Fruit fly (Drosophila melanogaster) whole organism, wandering third instar larva: Measurements from ENCODE around the gene Lkr.

Experiments used
- Abd-B ChIP-seq: fragments of >200 bp; optimal IDR thresholded peaks from 2 replicates; lab custom pipeline; 2017; ENCODE audit warnings: missing biosample characterization, missing genetic modification characterization
- Dfd ChIP-seq: fragments of >200 bp; optimal IDR thresholded peaks from 2 replicates; lab custom pipeline; 2017; ENCODE audit warnings: missing biosample characterization, missing genetic modification characterization
- Dif ChIP-seq: fragments of 200-275, 200-300 bp; sonication (Bioruptor generic); optimal IDR thresholded peaks from 2 replicates; lab custom pipeline; 2018; ENCODE audit warnings: missing biosample characterization, missing genetic modification characterization; ENCODE audit not compliant: partially characterized antibody
- HLH106 ChIP-seq: fragments of 200-800 bp; optimal IDR thresholded peaks from 3 replicates; lab custom pipeline; 2019; ENCODE audit warnings: missing biosample characterization, mild to moderate bottlenecking, missing genetic modification characterization, moderate library complexity
- Hnf4 ChIP-seq: fragments of 200-800 bp; sonication (Bioruptor generic); optimal IDR thresholded peaks from 2 replicates; lab custom pipeline; 2016; ENCODE audit warnings: missing biosample characterization, mild to moderate bottlenecking, missing genetic modification characterization
- Hr78 ChIP-seq: fragments of >200 bp; optimal IDR thresholded peaks from 2 replicates; lab custom pipeline; 2017; ENCODE audit warnings: missing biosample characterization, missing genetic modification characterization
- Hr83 ChIP-seq: fragments of 200-300 bp; sonication (Bioruptor generic); optimal IDR thresholded peaks from 2 replicates; lab custom pipeline; 2016; ENCODE audit warnings: missing biosample characterization, mild to moderate bottlenecking, missing genetic modification characterization, moderate library complexity; ENCODE audit not compliant: poor library complexity, severe bottlenecking
- Mio ChIP-seq: sonication (Bioruptor generic); optimal IDR thresholded peaks from 2 replicates; lab custom pipeline; 2016; ENCODE audit warnings: missing biosample characterization, missing genetic modification characterization
- Myc ChIP-seq: fragments of >200 bp; optimal IDR thresholded peaks from 2 replicates; lab custom pipeline; 2017
- N ChIP-seq: fragments of >200 bp; optimal IDR thresholded peaks from 2 replicates; lab custom pipeline; 2018; ENCODE audit warnings: missing biosample characterization, missing external identifiers, missing genetic modification characterization
- OdsH ChIP-seq: fragments of 200-800 bp; sonication (Bioruptor generic); optimal IDR thresholded peaks from 2 replicates; lab custom pipeline; 2016; ENCODE audit warnings: missing biosample characterization, mild to moderate bottlenecking, missing genetic modification characterization
- dmrt93B ChIP-seq: fragments of 200-800 bp; sonication (Bioruptor generic); optimal IDR thresholded peaks from 2 replicates; lab custom pipeline; 2018; ENCODE audit warnings: missing biosample characterization, mild to moderate bottlenecking, missing genetic modification characterization
- ey ChIP-seq: fragments of 200-800 bp; sonication (Bioruptor generic); optimal IDR thresholded peaks from 2 replicates; lab custom pipeline; 2016; ENCODE audit warnings: missing biosample characterization, missing genetic modification characterization
- fru ChIP-seq: fragments of 200-800 bp; sonication (Bioruptor generic); optimal IDR thresholded peaks from 3 replicates; lab custom pipeline; 2016; ENCODE audit warnings: missing biosample characterization, mild to moderate bottlenecking, missing genetic modification characterization
- h ChIP-seq: fragments of 200-800 bp; sonication (Bioruptor generic); optimal IDR thresholded peaks from 3 replicates; lab custom pipeline; 2016; ENCODE audit warnings: missing biosample characterization, mild to moderate bottlenecking, missing genetic modification characterization
- jim ChIP-seq: fragments of 175-275, 200-325 bp; sonication (Bioruptor generic); optimal IDR thresholded peaks from 2 replicates; lab custom pipeline; 2016; ENCODE audit warnings: missing biosample characterization, mild to moderate bottlenecking, missing genetic modification characterization
- pan ChIP-seq: fragments of >200 bp; optimal IDR thresholded peaks from 2 replicates; lab custom pipeline; 2017
- sage ChIP-seq: fragments of 200-800 bp; sonication (Bioruptor generic); optimal IDR thresholded peaks from 2 replicates; lab custom pipeline; 2016; ENCODE audit warnings: missing biosample characterization, mild to moderate bottlenecking, missing genetic modification characterization
- tai ChIP-seq: sonication (Bioruptor generic); optimal IDR thresholded peaks from 2 replicates; lab custom pipeline; 2016; ENCODE audit warnings: missing biosample characterization, missing genetic modification characterization
- usp ChIP-seq: fragments of >200 bp; optimal IDR thresholded peaks from 2 replicates; lab custom pipeline; 2017; ENCODE audit warnings: missing biosample characterization, missing genetic modification characterization

Gene Lkr

DNA sequence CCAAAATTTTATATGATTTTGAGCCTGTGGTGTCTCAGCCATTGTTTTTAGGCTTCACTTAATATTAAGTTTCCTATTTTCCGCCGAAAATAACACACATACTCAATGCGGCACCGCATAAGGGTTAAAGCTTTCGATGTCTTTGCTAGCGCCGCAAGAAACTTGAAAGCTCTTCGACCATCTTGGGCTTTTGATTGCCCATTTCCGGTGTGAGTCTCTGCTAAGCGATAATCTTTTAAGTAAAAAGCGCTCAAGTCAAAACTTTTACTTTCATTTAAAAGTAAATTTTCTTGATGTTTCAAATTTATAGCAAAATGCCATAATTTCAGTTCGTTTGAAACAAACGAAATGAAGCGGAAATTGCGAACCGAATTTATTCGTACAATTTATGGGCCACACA lies 17.2 kb downstream of the Lkr start (continued):
- TF ChIP-seq HLH106 (peak; percentile 70), ey (GFP tag; lab: Kevin White, UChicago) (peak; percentile 49), OdsH (GFP tag; lab: Kevin White, UChicago) (peak; percentile 74), Mio (GFP tag; lab: Kevin White, UChicago) (peak; percentile 35), jim (no peak), tai (GFP tag; lab: Kevin White, UChicago) (no peak)

DNA sequence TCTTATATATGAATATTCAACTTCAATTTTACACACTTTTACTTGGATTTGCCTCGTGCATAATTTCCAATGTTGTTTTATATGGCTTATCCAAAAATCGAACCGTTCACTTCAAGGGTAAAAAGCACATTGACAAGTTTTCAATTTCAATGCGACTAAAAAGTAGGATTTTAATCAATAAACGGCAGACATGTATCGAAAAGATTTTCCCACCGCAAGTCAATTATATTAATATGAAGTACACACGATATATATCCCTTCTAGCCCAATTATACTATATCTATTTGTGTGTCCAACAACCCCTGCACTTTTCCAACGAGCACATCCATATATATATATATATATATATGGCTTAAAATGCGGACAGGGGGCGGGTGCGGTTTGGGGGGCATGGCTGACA lies 18.4 kb downstream of the Lkr start, which contains the start of gene CG34342:
Gene CG34342, minus strand, starts transcription at position 101 of the 400 bp plus-strand sequence.
- TF ChIP-seq Myc (lab: Kevin White, UChicago) (no peak), Abd-B (GFP tag; lab: Kevin White, UChicago) (no peak), Hr78 (no peak), pan (lab: Kevin White, UChicago) (no peak), Hr83 (no peak), usp (GFP tag; lab: Kevin White, UChicago) (no peak)

DNA sequence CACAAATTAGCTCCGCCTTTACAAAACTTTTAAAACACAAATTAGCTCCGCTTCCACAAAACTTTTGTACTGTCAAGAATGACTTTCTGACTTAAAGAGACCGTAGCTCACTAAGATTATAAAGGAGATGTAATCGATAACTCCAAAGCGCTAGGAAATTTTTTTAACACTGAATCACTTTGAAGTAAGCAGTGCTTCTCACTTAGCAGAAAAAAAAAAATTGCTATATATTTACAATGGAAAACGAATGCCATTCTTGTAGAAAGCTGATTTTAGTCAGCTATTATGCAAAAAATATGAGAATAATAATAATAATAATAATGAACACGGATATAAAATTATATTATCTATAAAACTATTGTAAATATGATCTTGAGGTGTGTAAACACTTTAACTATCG lies 30.3 kb downstream of the Lkr start, which contains the start of gene blanks:
Gene blanks, minus strand, starts transcription at position 101 of the 400 bp plus-strand sequence.
- TF ChIP-seq Dfd (GFP tag; lab: Kevin White, UChicago) (no peak), jim (no peak)

DNA sequence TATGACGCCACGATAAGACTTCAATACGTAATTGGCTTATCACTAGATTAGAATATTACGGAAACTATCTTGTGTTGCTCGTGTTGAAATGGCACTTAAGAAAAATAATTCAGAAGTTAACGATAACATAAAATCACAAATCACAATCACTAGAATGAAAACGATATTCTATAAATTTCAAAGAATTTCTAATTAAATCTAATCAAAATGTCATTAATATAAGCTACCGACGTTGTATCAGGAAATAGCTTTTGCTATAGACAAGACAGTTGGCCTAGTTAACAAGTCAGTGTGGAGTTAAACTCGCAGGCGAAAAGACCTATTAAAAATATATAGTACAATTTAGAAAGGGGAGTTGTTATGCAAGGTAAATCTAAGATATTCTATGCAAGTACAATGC lies 49.7 kb downstream of the Lkr start, which contains the start of gene CG4835:
Gene CG4835, plus strand, starts transcription at position 301 of the 400 bp plus-strand sequence.
- no peak for TF ChIP-seq ey (GFP tag; lab: Kevin White, UChicago)
- TF ChIP-seq N = no peak
- TF ChIP-seq HLH106 = no peak
- no peak for TF ChIP-seq Hnf4 (GFP tag; lab: Kevin White, UChicago)
- TF ChIP-seq h (GFP tag; lab: Kevin White, UChicago) = no peak
- TF ChIP-seq sage (GFP tag; lab: Kevin White, UChicago) = no peak
- no peak for TF ChIP-seq Abd-B (GFP tag; lab: Kevin White, UChicago)
- TF ChIP-seq fru (GFP tag; lab: Kevin White, UChicago) = no peak
- no peak for TF ChIP-seq tai (GFP tag; lab: Kevin White, UChicago)
- TF ChIP-seq Dif (GFP tag; lab: Kevin White, UChicago) = no peak
- no peak for TF ChIP-seq jim
- no peak for TF ChIP-seq dmrt93B (GFP tag; lab: Kevin White, UChicago)
